Worm (Caenorhabditis elegans) whole organism, L4 larva: ENCODE measurements around the gene F36D4.6.
A peak's percentile ranks its signal among the peaks of the same experiment; 100 is the strongest.

Experiments used
- lin-29 ChIP-seq: fragments of 200-800 bp; sonication (Bioruptor generic); IDR thresholded peaks from 2 replicates; pipeline ENCODE4 v1.3.6; 2022; ENCODE audit warnings: missing genetic modification reagents, missing genetic modification characterization, missing compliant biosample characterization
- lir-3 ChIP-seq: sonication (generic microtip); optimal IDR thresholded peaks from 2 replicates; lab custom pipeline; 2016; ENCODE audit warnings: mild to moderate bottlenecking, missing genetic modification characterization, missing compliant biosample characterization
- mdl-1 ChIP-seq, 2 experiments: fragments of 150-350 bp in 1 of 2; sonication (generic microtip) in 1 of 2; optimal IDR thresholded peaks; 2 replicates each; lab custom pipeline; 2014 to 2017; ENCODE audit warnings: missing biosample characterization in 2 of 2, missing genetic modification characterization in 2 of 2
- nhr-10 ChIP-seq: fragments of 150-350 bp; optimal IDR thresholded peaks from 2 replicates; lab custom pipeline; 2014; ENCODE audit warnings: missing biosample characterization, missing genetic modification characterization
- nhr-77 ChIP-seq: fragments of 150-350 bp; optimal IDR thresholded peaks from 2 replicates; lab custom pipeline; 2014; ENCODE audit warnings: missing biosample characterization, missing genetic modification characterization
- snpc-4 ChIP-seq: fragments of 150-350 bp; optimal IDR thresholded peaks from 2 replicates; lab custom pipeline; 2014; ENCODE audit warnings: missing biosample characterization, missing genetic modification characterization
- unc-62 ChIP-seq, 3 experiments: fragments of 150-350 bp in 1 of 3; sonication (generic microtip); optimal IDR thresholded peaks in 2 of 3; peaks in 1 of 3; 1 replicate in 1 of 3; 2 replicates in 2 of 3; lab custom pipeline; 2014 to 2017; ENCODE audit warnings: missing biosample characterization in 3 of 3, missing genetic modification characterization in 3 of 3, missing genetic modification reagents in 3 of 3, missing genotype in 1 of 3

DNA sequence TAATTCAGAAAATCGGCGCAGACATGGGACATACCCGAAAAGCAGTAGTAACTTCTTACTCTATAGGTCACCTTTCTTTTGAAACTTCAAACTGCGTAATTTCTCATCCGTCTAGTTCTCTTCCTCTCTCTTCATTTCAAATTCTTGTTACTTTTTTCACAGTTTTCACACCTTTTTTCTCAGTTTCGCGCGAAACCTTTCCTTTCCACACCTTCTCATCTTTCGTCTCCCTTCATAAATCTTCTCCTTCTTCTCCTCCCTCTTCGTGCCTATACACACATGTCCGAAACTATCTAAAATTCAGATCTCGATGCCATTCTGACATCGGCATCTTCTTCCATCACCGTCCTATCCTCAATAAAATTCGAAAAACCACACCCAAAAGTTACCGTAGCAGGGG, 16.8 kb upstream of the F36D4.6 start, which contains the start of gene wdr-62:
- TF ChIP-seq lin-29 (GFP tag; lab: Robert Waterston, UW) (no peak), lir-3 (no peak), mdl-1 (tag; optimal IDR thresholded peaks at IDR 0.05; lab: Kevin White, UChicago) (no peak), unc-62 (GFP tag; optimal IDR thresholded peaks at IDR 0.05 in 1 of 2; lab: Kevin White, UChicago) (peak in 1 of 2 experiments; percentile 57), unc-62 (tag; optimal IDR thresholded peaks at IDR 0.05; lab: Kevin White, UChicago) (no peak), nhr-77 (tag; lab: Kevin White, UChicago) (no peak), nhr-10 (tag; lab: Kevin White, UChicago) (no peak), snpc-4 (tag; lab: Kevin White, UChicago) (no peak)
